Worm (Caenorhabditis elegans) whole organism, L1 larva: ENCODE measurements around the gene enu-3.6.

Experiments
- C16A3.4 ChIP-seq: fragments of 150-350 bp; optimal IDR thresholded peaks from 2 replicates; lab custom pipeline; 2014; ENCODE audit warnings: missing biosample characterization, missing genetic modification characterization
- aha-1 ChIP-seq: fragments of 150-350 bp; optimal IDR thresholded peaks from 2 replicates; lab custom pipeline; 2014; ENCODE audit warnings: missing biosample characterization, missing genetic modification characterization
- ama-1 ChIP-seq: fragments of 150-350 bp; optimal IDR thresholded peaks from 2 replicates; lab custom pipeline; 2014
- blmp-1 ChIP-seq: fragments of 150-350 bp; optimal IDR thresholded peaks from 2 replicates; lab custom pipeline; 2014; ENCODE audit warnings: missing biosample characterization, missing genetic modification characterization
- ceh-63 ChIP-seq: fragments of 200-800 bp; sonication (Bioruptor generic); optimal IDR thresholded peaks from 2 replicates; lab custom pipeline; 2018; ENCODE audit warnings: mild to moderate bottlenecking, missing genetic modification characterization, missing compliant biosample characterization
- ceh-8 ChIP-seq: fragments of 200-800 bp; sonication (Bioruptor generic); optimal IDR thresholded peaks from 2 replicates; lab custom pipeline; 2018; ENCODE audit warnings: mild to moderate bottlenecking, missing genetic modification characterization, moderate library complexity, missing compliant biosample characterization
- ceh-82 ChIP-seq, 3 experiments: fragments of 150-350 bp in 1 of 3; sonication (generic microtip) in 2 of 3; optimal IDR thresholded peaks; 2 replicates each; lab custom pipeline; 2014 to 2017; ENCODE audit warnings: missing biosample characterization in 3 of 3, missing genetic modification characterization in 3 of 3
- dpl-1 ChIP-seq, 3 experiments: fragments of 150-350 bp in 2 of 3; sonication (generic microtip) in 1 of 3; optimal IDR thresholded peaks; 2 replicates each; lab custom pipeline; 2014 to 2017; ENCODE audit warnings: missing biosample characterization in 3 of 3, missing genetic modification characterization in 3 of 3, missing genetic modification reagents in 3 of 3
- dsc-1 ChIP-seq: sonication (generic microtip); optimal IDR thresholded peaks from 2 replicates; lab custom pipeline; 2016; ENCODE audit warnings: mild to moderate bottlenecking, missing genetic modification characterization, missing compliant biosample characterization
- efl-1 ChIP-seq, 4 experiments: fragments of 150-350 bp; optimal IDR thresholded peaks in 3 of 4; peaks in 1 of 4; 1 replicate in 1 of 4; 2 replicates in 3 of 4; lab custom pipeline; 2014; ENCODE audit warnings: missing biosample characterization in 2 of 4, missing genetic modification characterization in 2 of 4, missing genetic modification reagents in 2 of 4
- egl-13 ChIP-seq: sonication (generic microtip); optimal IDR thresholded peaks from 2 replicates; lab custom pipeline; 2016; ENCODE audit warnings: missing genotype, missing genetic modification reagents, missing genetic modification characterization, missing compliant biosample characterization
- elt-2 ChIP-seq: sonication (generic microtip); optimal IDR thresholded peaks from 2 replicates; lab custom pipeline; 2016; ENCODE audit warnings: missing genetic modification characterization, mild to moderate bottlenecking, inconsistent platforms, missing compliant biosample characterization, missing genetic modification reagents
- elt-3 ChIP-seq, 6 experiments: fragments of 150-350 bp in 1 of 6; sonication (generic microtip); optimal IDR thresholded peaks; 2 replicates each; lab custom pipeline; 2017 to 2018; ENCODE audit warnings: missing biosample characterization in 6 of 6, missing genetic modification characterization in 6 of 6, inconsistent platforms in 1 of 6
- ets-5 ChIP-seq: fragments of 200-800 bp; sonication (Bioruptor generic); IDR thresholded peaks from 2 replicates; pipeline ENCODE4 v1.3.6; 2022; ENCODE audit warnings: missing genetic modification characterization, missing compliant biosample characterization
- grh-1 ChIP-seq: fragments of 200-800 bp; sonication (Bioruptor generic); IDR thresholded peaks from 2 replicates; pipeline ENCODE4 v1.3.6; 2022; ENCODE audit warnings: missing genetic modification reagents, missing genetic modification characterization, missing compliant biosample characterization
- hlh-4 ChIP-seq: sonication (generic microtip); optimal IDR thresholded peaks from 2 replicates; lab custom pipeline; 2016; ENCODE audit warnings: mild to moderate bottlenecking, missing genetic modification characterization, missing compliant biosample characterization
- hpl-2 ChIP-seq: fragments of 150-350 bp; optimal IDR thresholded peaks from 2 replicates; lab custom pipeline; 2014; ENCODE audit warnings: missing biosample characterization, missing genetic modification reagents, missing genetic modification characterization
- irx-1 ChIP-seq: sonication (generic microtip); optimal IDR thresholded peaks from 2 replicates; lab custom pipeline; 2016; ENCODE audit warnings: missing genetic modification characterization, missing compliant biosample characterization
- jun-1 ChIP-seq: fragments of 150-350 bp; optimal IDR thresholded peaks from 2 replicates; lab custom pipeline; 2014; ENCODE audit warnings: missing biosample characterization, missing genetic modification reagents, missing genetic modification characterization
- lin-14 ChIP-seq: fragments of 200-800 bp; sonication (Bioruptor generic); optimal IDR thresholded peaks from 2 replicates; lab custom pipeline; 2018; ENCODE audit warnings: mild to moderate bottlenecking, missing genetic modification characterization, moderate library complexity, missing compliant biosample characterization
- lin-35 ChIP-seq, 2 experiments: fragments of 150-350 bp; optimal IDR thresholded peaks; 2 replicates each; lab custom pipeline; 2014; ENCODE audit warnings: missing biosample characterization in 2 of 2, missing genetic modification characterization in 2 of 2, missing genetic modification reagents in 2 of 2
- lin-39 ChIP-seq: fragments of 150-350 bp; optimal IDR thresholded peaks from 2 replicates; lab custom pipeline; 2014; ENCODE audit warnings: missing biosample characterization, missing genetic modification reagents, missing genetic modification characterization
- lir-3 ChIP-seq: sonication (generic microtip); optimal IDR thresholded peaks from 2 replicates; lab custom pipeline; 2016; ENCODE audit warnings: mild to moderate bottlenecking, missing genetic modification characterization, moderate library complexity, missing compliant biosample characterization; ENCODE audit not compliant: poor library complexity
- lsy-2 ChIP-seq, 2 experiments: fragments of 150-350 bp; optimal IDR thresholded peaks; 2 replicates each; lab custom pipeline; 2014; ENCODE audit warnings: missing biosample characterization in 2 of 2, missing genetic modification characterization in 2 of 2
- mdl-1 ChIP-seq, 2 experiments: fragments of 150-350 bp; optimal IDR thresholded peaks; 2 replicates each; lab custom pipeline; 2014 to 2017; ENCODE audit warnings: missing biosample characterization in 2 of 2, missing genetic modification characterization in 2 of 2, inconsistent platforms in 1 of 2
- mep-1 ChIP-seq: fragments of 150-350 bp; optimal IDR thresholded peaks from 2 replicates; lab custom pipeline; 2014; ENCODE audit warnings: missing biosample characterization, missing genetic modification characterization
- nhr-12 ChIP-seq: sonication (generic microtip); optimal IDR thresholded peaks from 2 replicates; lab custom pipeline; 2017; ENCODE audit warnings: missing biosample characterization, missing genetic modification characterization
- nhr-19 ChIP-seq: fragments of 200-800 bp; sonication (Bioruptor generic); conservative IDR thresholded peaks from 2 replicates; pipeline ENCODE4 v1.3.6; 2022; ENCODE audit warnings: missing genetic modification characterization, missing compliant biosample characterization
- nhr-20 ChIP-seq: sonication (generic microtip); optimal IDR thresholded peaks from 2 replicates; lab custom pipeline; 2016; ENCODE audit warnings: mild to moderate bottlenecking, missing genetic modification characterization, missing compliant biosample characterization
- nhr-47 ChIP-seq: sonication (generic microtip); optimal IDR thresholded peaks from 2 replicates; lab custom pipeline; 2016; ENCODE audit warnings: mild to moderate bottlenecking, missing genetic modification characterization, moderate library complexity, missing compliant biosample characterization
- nhr-71 ChIP-seq: sonication (generic microtip); optimal IDR thresholded peaks from 2 replicates; lab custom pipeline; 2016; ENCODE audit warnings: mild to moderate bottlenecking, missing genetic modification characterization, moderate library complexity, missing compliant biosample characterization
- nhr-76 ChIP-seq: sonication (generic microtip); optimal IDR thresholded peaks from 2 replicates; lab custom pipeline; 2017; ENCODE audit warnings: missing biosample characterization, missing genetic modification characterization
- nhr-85 ChIP-seq: sonication (generic microtip); peaks from one replicate; lab custom pipeline; 2016; ENCODE audit warnings: missing genetic modification characterization, inconsistent platforms, missing compliant biosample characterization
- nhr-90 ChIP-seq: sonication (generic microtip); optimal IDR thresholded peaks from 2 replicates; lab custom pipeline; 2016; ENCODE audit warnings: mild to moderate bottlenecking, missing genetic modification characterization, missing compliant biosample characterization; ENCODE audit not compliant: poor library complexity
- rnt-1 ChIP-seq: sonication (generic microtip); optimal IDR thresholded peaks from 2 replicates; lab custom pipeline; 2016; ENCODE audit warnings: mild to moderate bottlenecking, missing genetic modification characterization, moderate library complexity, missing compliant biosample characterization
- snpc-4 ChIP-seq: fragments of 150-350 bp; optimal IDR thresholded peaks from 2 replicates; lab custom pipeline; 2014; ENCODE audit warnings: missing biosample characterization, missing genetic modification characterization
- snu-23 ChIP-seq: sonication (generic microtip); optimal IDR thresholded peaks from 2 replicates; lab custom pipeline; 2016; ENCODE audit warnings: missing genetic modification characterization, missing compliant biosample characterization
- sox-4 ChIP-seq: sonication (generic microtip); optimal IDR thresholded peaks from 2 replicates; lab custom pipeline; 2016; ENCODE audit warnings: missing genetic modification characterization, missing compliant biosample characterization
- sptf-1 ChIP-seq: fragments of 150-350 bp; optimal IDR thresholded peaks from 2 replicates; lab custom pipeline; 2014; ENCODE audit warnings: missing biosample characterization, missing genetic modification characterization
- sup-37 ChIP-seq: fragments of 200-800 bp; sonication (Bioruptor generic); optimal IDR thresholded peaks from 2 replicates; lab custom pipeline; 2018; ENCODE audit warnings: mild to moderate bottlenecking, missing genetic modification characterization, missing compliant biosample characterization
- swsn-7 ChIP-seq: sonication (generic microtip); optimal IDR thresholded peaks from 2 replicates; lab custom pipeline; 2016; ENCODE audit warnings: missing genetic modification characterization, missing compliant biosample characterization
- tbx-2 ChIP-seq: sonication (generic microtip); optimal IDR thresholded peaks from 2 replicates; lab custom pipeline; 2016; ENCODE audit warnings: missing genetic modification characterization, missing compliant biosample characterization
- unc-130 ChIP-seq: fragments of 150-350 bp; optimal IDR thresholded peaks from 2 replicates; lab custom pipeline; 2017; ENCODE audit warnings: missing biosample characterization, missing genetic modification characterization, inconsistent platforms
- xbp-1 ChIP-seq: sonication (generic microtip); optimal IDR thresholded peaks from 2 replicates; lab custom pipeline; 2016; ENCODE audit warnings: missing genetic modification characterization, missing compliant biosample characterization
- ztf-4 ChIP-seq: fragments of 150-350 bp; optimal IDR thresholded peaks from 2 replicates; lab custom pipeline; 2014; ENCODE audit warnings: missing biosample characterization, missing genetic modification characterization

enu-3.6 gene

DNA sequence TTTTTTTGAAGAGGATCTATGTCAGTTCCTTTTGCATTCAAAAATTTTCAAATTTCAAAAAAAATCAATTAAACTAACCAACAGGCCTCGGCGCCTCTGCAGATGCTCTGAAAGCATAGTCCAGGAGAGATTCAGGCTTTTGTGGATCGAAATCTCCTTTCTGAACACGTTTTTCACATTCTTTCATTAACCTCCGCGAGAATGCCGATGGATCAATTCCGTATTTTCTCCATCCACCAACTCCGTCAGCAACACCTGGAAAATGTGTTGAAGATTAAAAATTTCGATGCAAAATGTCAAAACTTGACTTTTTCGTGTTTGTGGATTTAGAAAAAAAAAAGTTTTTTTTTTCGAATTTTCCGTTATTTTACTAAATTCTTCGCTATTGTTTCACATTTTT, 35.7 kb upstream of the enu-3.6 start:
- TF ChIP-seq sptf-1 (tag; lab: Kevin White, UChicago) (no peak), dsc-1 (no peak), ceh-8 (peak; percentile 18), hlh-4 (no peak)

- no peak for TF ChIP-seq nhr-85 (tag; lab: Kevin White, UChicago)
- no peak for TF ChIP-seq ceh-63 (GFP tag; lab: Kevin White, UChicago)
- TF ChIP-seq irx-1, result no peak
- TF ChIP-seq snu-23 (GFP tag; lab: Kevin White, UChicago), result no peak
- TF ChIP-seq lin-14, result peak; percentile 52
- TF ChIP-seq sox-4 (tag; lab: Kevin White, UChicago), result no peak
- TF ChIP-seq egl-13, result no peak
- no peak for TF ChIP-seq ama-1
- no peak for TF ChIP-seq efl-1 (optimal IDR thresholded peaks at IDR 0.05; lab: Kevin White, UChicago)
- TF ChIP-seq efl-1 (GFP tag; optimal IDR thresholded peaks at IDR 0.05 in 1 of 2; lab: Kevin White, UChicago), result peak in 1 of 2 experiments; percentile 22
- no peak for TF ChIP-seq ets-5 (GFP tag; lab: Robert Waterston, UW)
- no peak for TF ChIP-seq lin-39 (tag; lab: Kevin White, UChicago)
- TF ChIP-seq nhr-71 (tag; lab: Kevin White, UChicago), result peak; percentile 31
Measured at ce11 chrIII:10716091-10716490, 34.1 kb upstream of the enu-3.6 start, which contains the start of gene W09D10.4. TSS of gene W09D10.4 (minus strand) at chrIII:10716191.

ce11 chrIII:10717479-10717878, 32.8 kb upstream of the enu-3.6 start:
- TF ChIP-seq nhr-90 (tag; lab: Kevin White, UChicago) (peak; percentile 67), nhr-76 (tag; lab: Kevin White, UChicago) (peak; percentile 9), snu-23 (GFP tag; lab: Kevin White, UChicago) (peak; percentile 76), snpc-4 (no peak), rnt-1 (peak; percentile 32), nhr-85 (tag; lab: Kevin White, UChicago) (peak; percentile 92), unc-130 (peak; percentile 50), jun-1 (tag; lab: Kevin White, UChicago) (peak; percentile 22), lir-3 (tag; lab: Kevin White, UChicago) (no peak), nhr-12 (no peak), ztf-4 (peak; percentile 72), lin-14 (peak; percentile 80), mep-1 (tag; lab: Kevin White, UChicago) (peak; percentile 59), nhr-47 (tag; lab: Kevin White, UChicago) (peak; percentile 40), grh-1 (GFP tag; lab: Robert Waterston, UW) (peak; percentile 35; the same call in 1 of the 2 replicates), lin-35 (GFP tag; optimal IDR thresholded peaks at IDR 0.05; lab: Kevin White, UChicago) (peak in 1 of 2 experiments; percentile 65), nhr-71 (tag; lab: Kevin White, UChicago) (peak; percentile 78), C16A3.4 (peak; percentile 48), dpl-1 (GFP tag; optimal IDR thresholded peaks at IDR 0.05; lab: Kevin White, UChicago) (peak in 1 of 3 experiments; percentile 38), blmp-1 (tag; lab: Kevin White, UChicago) (peak; percentile 90), ceh-82 (tag; optimal IDR thresholded peaks at IDR 0.05; lab: Kevin White, UChicago) (peak in 1 of 3 experiments; percentile 26), xbp-1 (tag; lab: Kevin White, UChicago) (peak; percentile 0), lsy-2 (tag; optimal IDR thresholded peaks at IDR 0.05; lab: Kevin White, UChicago) (peak; percentile 26 to 30), tbx-2 (peak; percentile 26), sup-37 (GFP tag; lab: Kevin White, UChicago) (peak; percentile 37), efl-1 (optimal IDR thresholded peaks at IDR 0.05; lab: Kevin White, UChicago) (peak in 1 of 2 experiments; percentile 11), efl-1 (GFP tag; optimal IDR thresholded peaks at IDR 0.05 in 1 of 2; lab: Kevin White, UChicago) (peak in 1 of 2 experiments; percentile 93), nhr-19 (GFP tag; lab: Robert Waterston, UW) (peak; percentile 55), aha-1 (no peak), elt-2 (tag; lab: Kevin White, UChicago) (no peak), mdl-1 (tag; optimal IDR thresholded peaks at IDR 0.05; lab: Kevin White, UChicago) (peak in 1 of 2 experiments; percentile 46), swsn-7 (tag; lab: Kevin White, UChicago) (no peak), hpl-2 (GFP tag; lab: Kevin White, UChicago) (no peak), elt-3 (tag; optimal IDR thresholded peaks at IDR 0.05; lab: Kevin White, UChicago) (peak in 4 of 6 experiments; percentile 58 to 90 (median 76)), ama-1 (peak; percentile 73), dsc-1 (no peak), nhr-20 (tag; lab: Kevin White, UChicago) (peak; percentile 69)
- TF ChIP-seq, all 84 proteins: peak for 28
